Worm (Caenorhabditis elegans): ENCODE data around the gene Y62H9A.8.

DNA sequence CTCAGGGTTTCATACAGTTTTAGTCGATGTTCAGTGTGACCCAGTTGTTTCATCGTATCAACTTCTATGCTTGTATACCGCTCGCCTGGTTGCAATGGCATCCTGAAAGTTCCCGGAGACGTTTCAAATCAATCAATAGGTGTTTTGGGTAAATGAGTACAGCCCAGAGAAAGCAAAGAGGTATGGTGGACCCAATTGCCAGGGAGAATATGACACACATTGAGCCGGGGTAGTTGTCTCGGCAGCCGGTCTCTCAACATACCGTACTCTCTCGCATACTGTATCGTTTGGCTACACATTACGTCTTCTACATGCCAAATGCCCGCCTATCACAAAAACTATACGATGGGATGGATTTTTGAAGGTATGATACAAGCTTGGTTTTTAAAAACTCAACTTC, 5.8 kb upstream of the Y62H9A.8 start, which contains the start of gene Y62H9A.9:
- no peak for TF ChIP-seq him-1 (tag; optimal IDR thresholded peaks at IDR 0.05)
- TF ChIP-seq dao-5 (tag; optimal IDR thresholded peaks at IDR 0.05): no peak
- TF ChIP-seq W03F9.2 (tag; optimal IDR thresholded peaks at IDR 0.05): no peak

All from whole organism, L4/young adult.